Worm (Caenorhabditis elegans): ENCODE data around the gene T19D2.13.

Gene T19D2.13

DNA sequence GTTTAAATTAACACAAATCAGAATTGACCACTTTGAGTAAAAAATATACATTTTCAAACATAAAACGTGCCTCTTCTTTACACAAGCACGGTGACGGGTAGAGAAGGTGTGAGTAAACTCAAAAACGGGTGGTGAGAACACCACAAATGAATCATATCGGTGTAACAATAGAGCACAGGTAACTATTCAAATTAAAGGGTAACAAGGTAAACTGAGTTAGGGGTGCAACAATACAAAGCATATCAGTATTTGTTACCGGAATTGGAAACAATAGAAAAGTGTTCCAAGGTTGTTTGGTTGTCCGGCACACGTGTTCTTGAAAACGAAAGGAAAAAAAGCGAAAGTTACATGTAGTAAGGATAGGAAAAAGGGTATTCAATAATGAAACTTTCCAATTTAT is 40.2 kb upstream of the T19D2.13 start:
- TF ChIP-seq C17E4.6 (GFP tag; IDR thresholded peaks at IDR 0.05) (no peak), pha-4 (tag; optimal IDR thresholded peaks at IDR 0.05) (no peak), F39B2.1 (GFP tag; IDR thresholded peaks at IDR 0.05) (no peak), sea-2 (GFP tag; IDR thresholded peaks at IDR 0.05) (no peak), cebp-1 (GFP tag; IDR thresholded peaks at IDR 0.05) (no peak), cebp-1 (tag; optimal IDR thresholded peaks at IDR 0.05) (no peak), nfyb-1 (GFP tag; IDR thresholded peaks at IDR 0.05) (no peak), madf-3 (GFP tag; IDR thresholded peaks at IDR 0.05) (no peak), nhr-27 (tag; optimal IDR thresholded peaks at IDR 0.05) (no peak), sdz-38 (tag; optimal IDR thresholded peaks at IDR 0.05) (no peak), ama-1 (optimal IDR thresholded peaks at IDR 0.05) (no peak), ama-1 (GFP tag; optimal IDR thresholded peaks at IDR 0.05) (no peak), sptf-2 (GFP tag; optimal IDR thresholded peaks at IDR 0.05) (no peak), hsf-1 (GFP tag; IDR thresholded peaks at IDR 0.05) (no peak), ZK185.1 (tag; optimal IDR thresholded peaks at IDR 0.05; ENCODE audit: poor library complexity, severe bottlenecking) (no peak), ccch-3 (GFP tag; optimal IDR thresholded peaks at IDR 0.05) (no peak), nhr-179 (tag; optimal IDR thresholded peaks at IDR 0.05) (no peak), B0261.1 (tag; optimal IDR thresholded peaks at IDR 0.05) (no peak), D2030.7 (GFP tag; IDR thresholded peaks at IDR 0.05) (no peak), mcd-1 (GFP tag; IDR thresholded peaks at IDR 0.05) (no peak), Y79H2A.3 (GFP tag; conservative IDR thresholded peaks at IDR 0.05) (no peak)

DNA sequence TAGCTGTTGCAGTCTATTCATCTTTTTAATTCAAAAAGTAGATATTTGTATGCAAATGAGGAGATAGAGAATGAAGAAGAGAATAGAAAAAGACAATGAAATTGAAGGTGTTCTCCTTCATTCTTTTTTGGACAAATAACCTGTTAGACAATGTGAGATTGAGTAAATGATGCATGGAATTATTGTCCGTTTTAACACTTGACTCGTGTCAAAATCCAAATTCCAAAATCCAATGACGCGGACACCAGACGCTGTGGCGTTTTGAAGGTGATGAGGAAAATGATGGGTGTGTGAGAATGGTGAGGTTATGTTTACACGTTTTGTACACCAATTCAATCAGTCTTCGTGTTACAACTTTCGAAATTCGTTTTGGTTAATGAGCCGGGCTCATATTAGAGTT is 37.0 kb upstream of the T19D2.13 start:
- no peak for TF ChIP-seq madf-8 (GFP tag; conservative IDR thresholded peaks at IDR 0.05)
- TF ChIP-seq sdz-38 (tag; optimal IDR thresholded peaks at IDR 0.05), result no peak
- TF ChIP-seq cebp-1 (GFP tag; IDR thresholded peaks at IDR 0.05), result no peak
- TF ChIP-seq cebp-1 (tag; optimal IDR thresholded peaks at IDR 0.05), result no peak
- no peak for TF ChIP-seq let-526 (GFP tag; IDR thresholded peaks at IDR 0.05)
- TF ChIP-seq unc-130 (GFP tag; optimal IDR thresholded peaks at IDR 0.05), result no peak

DNA sequence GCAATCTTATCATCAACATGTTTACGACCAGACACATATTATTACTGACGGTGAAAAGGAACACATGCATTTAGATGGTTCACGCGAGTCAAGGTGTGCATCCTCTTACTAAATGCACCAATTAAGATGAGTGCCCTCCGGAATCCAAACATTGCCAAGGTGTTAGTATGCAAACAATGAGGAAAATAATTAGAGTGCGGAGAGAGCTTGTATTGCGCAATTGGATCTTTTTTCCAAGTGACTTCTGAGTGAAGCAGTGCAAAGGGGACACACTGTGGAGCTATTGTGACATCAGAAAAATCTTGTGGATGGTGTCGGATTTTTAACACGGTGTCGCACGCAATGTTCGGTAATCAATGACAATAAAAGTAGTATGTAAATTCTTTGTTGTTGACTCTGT is 35.1 kb upstream of the T19D2.13 start:
- TF ChIP-seq nfya-1 (tag; optimal IDR thresholded peaks at IDR 0.05; ENCODE audit: borderline replicate concordance, insufficient read depth) (no peak), hsf-1 (GFP tag; IDR thresholded peaks at IDR 0.05) (no peak), nhr-120 (GFP tag; IDR thresholded peaks at IDR 0.05) (no peak), Y67H2A.10 (GFP tag; conservative IDR thresholded peaks at IDR 0.05) (no peak), hmg-20 (GFP tag; IDR thresholded peaks at IDR 0.05) (no peak), dpl-1 (GFP tag; optimal IDR thresholded peaks at IDR 0.05) (no peak), atf-7 (tag; optimal IDR thresholded peaks at IDR 0.05) (no peak), ztf-22 (GFP tag; optimal IDR thresholded peaks at IDR 0.05) (no peak), mxl-1 (tag; optimal IDR thresholded peaks at IDR 0.05) (no peak), Y95B8A.8 (GFP tag; IDR thresholded peaks at IDR 0.05) (no peak), unc-62 (GFP tag; optimal IDR thresholded peaks at IDR 0.05) (no peak), lir-1 (GFP tag; conservative IDR thresholded peaks at IDR 0.05) (no peak), attf-3 (GFP tag; conservative IDR thresholded peaks at IDR 0.05) (no peak), lin-54 (GFP tag; optimal IDR thresholded peaks at IDR 0.05) (no peak), ztf-18 (tag; optimal IDR thresholded peaks at IDR 0.05) (no peak), ama-1 (optimal IDR thresholded peaks at IDR 0.05) (no peak), ama-1 (GFP tag; optimal IDR thresholded peaks at IDR 0.05) (no peak), madf-10 (tag; optimal IDR thresholded peaks at IDR 0.05) (no peak), ceh-79 (tag; optimal IDR thresholded peaks at IDR 0.05) (no peak), D2030.7 (GFP tag; IDR thresholded peaks at IDR 0.05) (no peak)

Data from whole organism, young adult.